Fruit fly (Drosophila melanogaster) whole organism, embryonic: ENCODE results near the gene Glut4EF.

Experiments
- Asciz ChIP-seq: fragments of 200-800 bp; sonication (Bioruptor generic); optimal IDR thresholded peaks from 2 replicates; lab custom pipeline; 2017; ENCODE audit warnings: missing biosample characterization, mild to moderate bottlenecking, missing genetic modification characterization, missing genetic modification reagents
- Atf3 ChIP-seq: fragments of 200-800 bp; sonication (Bioruptor generic); optimal IDR thresholded peaks from 3 replicates; lab custom pipeline; 2016; ENCODE audit warnings: missing biosample characterization, missing genetic modification characterization
- Awh ChIP-seq: fragments of 200-800 bp; sonication (Bioruptor generic); IDR thresholded peaks from 2 replicates; pipeline ENCODE4, ENCODE4 v1.3.6; 2022; ENCODE audit warnings: missing biosample characterization, missing genetic modification characterization
- Bgb ChIP-seq: fragments of 200-800 bp; sonication (Bioruptor generic); IDR thresholded peaks from 2 replicates; pipeline ENCODE4 v1.3.6; 2022; ENCODE audit warnings: missing biosample characterization, missing genetic modification characterization; ENCODE audit not compliant: partially characterized antibody
- Blimp-1 ChIP-seq: fragments of 200-800 bp; sonication (Bioruptor generic); optimal IDR thresholded peaks from 3 replicates; lab custom pipeline; 2018; ENCODE audit warnings: missing biosample characterization, missing genetic modification characterization, mild to moderate bottlenecking, moderate library complexity, missing genetic modification reagents
- CG10366 ChIP-seq: fragments of 200-800 bp; sonication (Bioruptor generic); IDR thresholded peaks from 2 replicates; pipeline ENCODE4 v1.3.6; 2022; ENCODE audit warnings: missing biosample characterization, missing genetic modification characterization
- CG11085 ChIP-seq: fragments of 200-800 bp; sonication (Bioruptor generic); IDR thresholded peaks from 2 replicates; pipeline ENCODE4 v1.3.6; 2022; ENCODE audit warnings: missing biosample characterization, missing genetic modification characterization
- CG12942 ChIP-seq: fragments of 200-800 bp; sonication (Bioruptor generic); optimal IDR thresholded peaks from 3 replicates; lab custom pipeline; 2016; ENCODE audit warnings: missing biosample characterization, missing genetic modification characterization
- CG13624 ChIP-seq: fragments of 200-800 bp; sonication (Bioruptor generic); optimal IDR thresholded peaks from 2 replicates; lab custom pipeline; 2016; ENCODE audit warnings: missing biosample characterization, missing genetic modification characterization
- CG14667 ChIP-seq: fragments of 200-800 bp; sonication (Bioruptor generic); IDR thresholded peaks from 2 replicates; pipeline ENCODE4 v1.3.6; 2022; ENCODE audit warnings: missing biosample characterization, missing genetic modification characterization
- CG1603 ChIP-seq: fragments of 200-800 bp; sonication (Bioruptor generic); optimal IDR thresholded peaks from 2 replicates; lab custom pipeline; 2019; ENCODE audit warnings: missing biosample characterization, mild to moderate bottlenecking, missing genetic modification characterization, moderate library complexity
- CG17361 ChIP-seq: fragments of 200-800 bp; sonication (Bioruptor generic); IDR thresholded peaks from 3 replicates; pipeline ENCODE4 v1.3.6; 2022; ENCODE audit warnings: missing biosample characterization, missing genetic modification characterization
- CG17912 ChIP-seq: fragments of 200-800 bp; sonication (Bioruptor generic); optimal IDR thresholded peaks from 2 replicates; lab custom pipeline; 2018; ENCODE audit warnings: missing biosample characterization, mild to moderate bottlenecking, missing genetic modification characterization
- CG18764 ChIP-seq: fragments of 200-800 bp; sonication (Bioruptor generic); optimal IDR thresholded peaks from 3 replicates; lab custom pipeline; 2016; ENCODE audit warnings: missing biosample characterization, missing genetic modification characterization
- CG2712 ChIP-seq: fragments of 200-800 bp; optimal IDR thresholded peaks from 3 replicates; lab custom pipeline; 2019; ENCODE audit warnings: missing biosample characterization, mild to moderate bottlenecking, missing genetic modification characterization, moderate library complexity
- CG2889 ChIP-seq: fragments of 200-800 bp; sonication (Bioruptor generic); IDR thresholded peaks from 3 replicates; pipeline ENCODE4 v1.3.6; 2022; ENCODE audit warnings: missing biosample characterization, missing genetic modification characterization
- CG34422 ChIP-seq: fragments of 200-800 bp; sonication (Bioruptor generic); IDR thresholded peaks from 3 replicates; pipeline ENCODE4 v1.3.6; 2022; ENCODE audit warnings: missing biosample characterization, missing genetic modification characterization
- CG8478 ChIP-seq: fragments of >200 bp; optimal IDR thresholded peaks from 2 replicates; lab custom pipeline; 2018
- CTCF ChIP-seq: fragments of 200-800 bp; sonication (Bioruptor generic); optimal IDR thresholded peaks from 2 replicates; lab custom pipeline; 2017; ENCODE audit warnings: missing biosample characterization, mild to moderate bottlenecking, missing genetic modification characterization, moderate library complexity
- Dfd ChIP-seq, 2 experiments: fragments of >200 bp; optimal IDR thresholded peaks; 2 replicates each; lab custom pipeline; 2017; ENCODE audit warnings: missing biosample characterization in 2 of 2, missing genetic modification characterization in 2 of 2
- GATAe ChIP-seq: fragments of 200-800 bp; sonication (Bioruptor generic); conservative IDR thresholded peaks from 2 replicates; pipeline ENCODE4 v1.3.6; 2022; ENCODE audit warnings: missing biosample characterization, missing genetic modification characterization
- HLHmδ ChIP-seq: fragments of 200-800 bp; sonication (Bioruptor generic); optimal IDR thresholded peaks from 2 replicates; lab custom pipeline; 2018; ENCODE audit warnings: missing biosample characterization, mild to moderate bottlenecking, missing genetic modification characterization, moderate library complexity
- Hand ChIP-seq: fragments of 200-800 bp; sonication (Bioruptor generic); optimal IDR thresholded peaks from 2 replicates; lab custom pipeline; 2017; ENCODE audit warnings: mild to moderate bottlenecking, missing biosample characterization, missing genetic modification reagents, missing genetic modification characterization
- Hr3 ChIP-seq: fragments of 200-800 bp; sonication (Bioruptor generic); optimal IDR thresholded peaks from 3 replicates; lab custom pipeline; 2016; ENCODE audit warnings: missing biosample characterization, missing genetic modification characterization
- Max ChIP-seq: fragments of 200-800 bp; sonication (Bioruptor generic); optimal IDR thresholded peaks from 2 replicates; lab custom pipeline; 2016; ENCODE audit warnings: missing biosample characterization, mild to moderate bottlenecking, missing genetic modification characterization
- NC2β ChIP-seq: fragments of 200-800 bp; sonication (Bioruptor generic); optimal IDR thresholded peaks from 2 replicates; lab custom pipeline; 2016; ENCODE audit warnings: missing biosample characterization, missing genetic modification characterization
- Rx ChIP-seq: fragments of 200-800 bp; sonication (Bioruptor generic); IDR thresholded peaks from 2 replicates; pipeline ENCODE4 v1.3.6; 2022; ENCODE audit warnings: missing biosample characterization, missing genetic modification characterization
- Sox102F ChIP-seq: fragments of 200-800 bp; sonication (Bioruptor generic); optimal IDR thresholded peaks from 2 replicates; lab custom pipeline; 2018; ENCODE audit warnings: missing biosample characterization, mild to moderate bottlenecking, missing genetic modification characterization, moderate library complexity
- Tbp ChIP-seq: fragments of >200 bp; optimal IDR thresholded peaks from 2 replicates; lab custom pipeline; 2018; ENCODE audit warnings: missing biosample characterization, missing genetic modification characterization
- Trl ChIP-seq, 3 experiments: fragments of >200 bp in 2 of 3; fragments of 200-800 bp in 1 of 3; sonication (Bioruptor generic) in 1 of 3; optimal IDR thresholded peaks; 2 replicates in 1 of 3; 3 replicates in 2 of 3; lab custom pipeline; 2016 to 2017; ENCODE audit warnings: missing biosample characterization in 1 of 3, missing genetic modification characterization in 1 of 3
- gt ChIP-seq: fragments of 200-800 bp; sonication (Bioruptor generic); IDR thresholded peaks from 2 replicates; pipeline ENCODE4 v1.3.6; 2022; ENCODE audit warnings: missing biosample characterization, missing genetic modification characterization
- h ChIP-seq: fragments of >200 bp; optimal IDR thresholded peaks from 2 replicates; lab custom pipeline; 2017
- hkb ChIP-seq, 2 experiments: fragments of 200-800 bp in 1 of 2; fragments of >200 bp in 1 of 2; sonication (Bioruptor generic) in 1 of 2; IDR thresholded peaks in 1 of 2; optimal IDR thresholded peaks in 1 of 2; 2 replicates each; pipeline versions ENCODE4 v1.3.6 to Lab custom; 2017 to 2022; ENCODE audit warnings: missing biosample characterization in 1 of 2, missing genetic modification characterization in 1 of 2
- jumu ChIP-seq: fragments of 200-800 bp; sonication (Bioruptor generic); optimal IDR thresholded peaks from 3 replicates; lab custom pipeline; 2016; ENCODE audit warnings: missing biosample characterization, missing genetic modification characterization
- kay ChIP-seq: fragments of 200-800 bp; sonication (Bioruptor generic); optimal IDR thresholded peaks from 2 replicates; lab custom pipeline; 2016; ENCODE audit warnings: missing biosample characterization, missing genetic modification characterization
- knrl ChIP-seq: fragments of 200-800 bp; sonication (Bioruptor generic); IDR thresholded peaks from 3 replicates; pipeline ENCODE4 v1.3.6; 2022; ENCODE audit warnings: missing biosample characterization, missing genetic modification characterization; ENCODE audit not compliant: partially characterized antibody
- lbe ChIP-seq: fragments of 200-800 bp; sonication (Bioruptor generic); optimal IDR thresholded peaks from 2 replicates; lab custom pipeline; 2016; ENCODE audit warnings: missing biosample characterization, mild to moderate bottlenecking, missing genetic modification characterization
- lola ChIP-seq, 3 experiments: fragments of >200 bp in 2 of 3; fragments of 200-800 bp in 1 of 3; sonication (Bioruptor generic) in 1 of 3; optimal IDR thresholded peaks; 2 replicates each; lab custom pipeline; 2017 to 2019; ENCODE audit warnings: missing biosample characterization in 3 of 3, missing genetic modification characterization in 3 of 3, mild to moderate bottlenecking in 1 of 3, moderate library complexity in 1 of 3
- peb ChIP-seq: fragments of 200-800 bp; sonication (Bioruptor generic); IDR thresholded peaks from 2 replicates; pipeline ENCODE4 v1.3.6; 2022; ENCODE audit warnings: missing biosample characterization, missing genetic modification characterization
- repo ChIP-seq: fragments of 200-800 bp; sonication (Bioruptor generic); optimal IDR thresholded peaks from 2 replicates; lab custom pipeline; 2016; ENCODE audit warnings: missing biosample characterization, missing genetic modification characterization
- row ChIP-seq: fragments of 200-800 bp; sonication (Bioruptor generic); IDR thresholded peaks from 3 replicates; pipeline ENCODE4 v1.3.6; 2022; ENCODE audit warnings: missing biosample characterization, missing genetic modification characterization
- sisA ChIP-seq: fragments of 200-800 bp; sonication (Bioruptor generic); IDR thresholded peaks from 2 replicates; pipeline ENCODE4 v1.3.6; 2022; ENCODE audit warnings: missing biosample characterization, missing genetic modification characterization
- slou ChIP-seq: fragments of 200-800 bp; sonication (Bioruptor generic); optimal IDR thresholded peaks from 3 replicates; lab custom pipeline; 2016; ENCODE audit warnings: missing biosample characterization, missing genetic modification characterization
- slp2 ChIP-seq: fragments of 200-800 bp; sonication (Bioruptor generic); optimal IDR thresholded peaks from 2 replicates; lab custom pipeline; 2016; ENCODE audit warnings: missing biosample characterization, missing genetic modification characterization
- stwl ChIP-seq: fragments of 200-800 bp; sonication (Bioruptor generic); optimal IDR thresholded peaks from 3 replicates; lab custom pipeline; 2018; ENCODE audit warnings: missing biosample characterization, mild to moderate bottlenecking, missing genetic modification characterization, moderate library complexity
- tio ChIP-seq: fragments of 200-800 bp; sonication (Bioruptor generic); optimal IDR thresholded peaks from 2 replicates; lab custom pipeline; 2017; ENCODE audit warnings: missing biosample characterization, missing genetic modification characterization, inconsistent platforms
- trem ChIP-seq: fragments of 200-800 bp; optimal IDR thresholded peaks from 3 replicates; lab custom pipeline; 2019; ENCODE audit warnings: missing biosample characterization, mild to moderate bottlenecking, missing genetic modification characterization, moderate library complexity
- tup ChIP-seq: fragments of 200-800 bp; sonication (Bioruptor generic); optimal IDR thresholded peaks from 2 replicates; lab custom pipeline; 2016; ENCODE audit warnings: missing biosample characterization, mild to moderate bottlenecking, missing genetic modification characterization, moderate library complexity
- vvl ChIP-seq: fragments of 200-800 bp; sonication (Bioruptor generic); IDR thresholded peaks from 2 replicates; pipeline ENCODE4 v1.3.6; 2022; ENCODE audit warnings: missing biosample characterization, missing genetic modification characterization
- zfh1 ChIP-seq: fragments of 200-800 bp; sonication (Bioruptor generic); IDR thresholded peaks from 3 replicates; pipeline ENCODE4 v1.3.6; 2022; ENCODE audit warnings: missing biosample characterization, missing genetic modification characterization

Glut4EF gene

DNA sequence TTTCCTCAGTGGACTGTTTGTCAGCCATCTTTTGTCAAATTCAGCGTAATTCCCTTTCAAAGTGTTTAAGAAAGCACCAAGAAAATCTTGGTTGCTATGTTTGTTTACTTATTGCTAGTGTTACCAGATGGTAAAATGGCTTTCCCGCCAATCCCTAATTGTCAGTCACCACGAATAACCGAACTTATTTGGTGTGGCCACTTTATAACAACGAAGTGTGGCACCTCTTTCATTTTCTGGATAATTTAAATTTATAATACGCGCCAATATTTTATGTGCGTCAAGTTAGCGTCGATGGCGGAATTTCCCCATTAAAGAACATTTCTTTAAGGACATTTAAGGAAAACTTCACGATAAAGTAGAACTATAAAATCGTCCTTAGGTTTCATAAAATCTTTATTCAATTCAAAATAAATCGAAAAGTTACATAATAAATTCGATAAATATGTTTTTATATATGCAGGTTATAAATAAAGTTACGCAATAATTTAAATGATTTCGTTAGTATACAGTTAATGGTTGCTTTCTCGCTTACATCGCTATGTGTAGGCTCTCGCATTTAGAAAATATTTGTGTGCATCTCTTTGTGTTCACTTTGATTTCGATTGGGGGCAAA lies 126.8 kb downstream of the Glut4EF start, which contains the start of gene CG5359 (continued):
- TF ChIP-seq CG18764 (GFP tag; lab: Kevin White, UChicago) (no peak), trem (peak; percentile 62), CG12942 (GFP tag; lab: Kevin White, UChicago) (no peak), GATAe (GFP tag; lab: Robert Waterston, UW) (no peak), repo (GFP tag; lab: Kevin White, UChicago) (no peak), Awh (GFP tag; lab: Robert Waterston, UW) (no peak), peb (no peak), lola (GFP tag; optimal IDR thresholded peaks at IDR 0.05; lab: Kevin White, UChicago) (no peak), Max (GFP tag; lab: Kevin White, UChicago) (no peak), sisA (GFP tag; lab: Robert Waterston, UW) (no peak), zfh1 (GFP tag; lab: Robert Waterston, UW) (no peak), CG14667 (GFP tag; lab: Robert Waterston, UW) (no peak), tio (no peak), knrl (GFP tag; lab: Robert Waterston, UW) (peak; percentile 32; the same call in 1 of the 3 replicates), CG17361 (GFP tag; lab: Robert Waterston, UW) (no peak), NC2β (GFP tag; lab: Kevin White, UChicago) (no peak), CG2712 (tag; lab: Kevin White, UChicago) (no peak), kay (GFP tag; lab: Kevin White, UChicago) (no peak), CG13624 (GFP tag; lab: Kevin White, UChicago) (no peak), hkb (optimal IDR thresholded peaks at IDR 0.05; lab: Kevin White, UChicago) (no peak), hkb (GFP tag; IDR thresholded peaks at IDR 0.05; lab: Robert Waterston, UW) (no peak), vvl (peak; percentile 30; the same call in 1 of the 2 replicates), h (no peak), stwl (tag; lab: Kevin White, UChicago) (peak; percentile 68), Rx (GFP tag; lab: Robert Waterston, UW) (no peak), lbe (GFP tag; lab: Kevin White, UChicago) (no peak), slp2 (no peak), HLHmδ (no peak), Bgb (GFP tag; lab: Robert Waterston, UW) (peak; percentile 53; the same call in 1 of the 2 replicates), CG11085 (GFP tag; lab: Robert Waterston, UW) (no peak), slou (GFP tag; lab: Kevin White, UChicago) (no peak), tup (GFP tag; lab: Kevin White, UChicago) (no peak), CG17912 (GFP tag; lab: Kevin White, UChicago) (no peak)

DNA sequence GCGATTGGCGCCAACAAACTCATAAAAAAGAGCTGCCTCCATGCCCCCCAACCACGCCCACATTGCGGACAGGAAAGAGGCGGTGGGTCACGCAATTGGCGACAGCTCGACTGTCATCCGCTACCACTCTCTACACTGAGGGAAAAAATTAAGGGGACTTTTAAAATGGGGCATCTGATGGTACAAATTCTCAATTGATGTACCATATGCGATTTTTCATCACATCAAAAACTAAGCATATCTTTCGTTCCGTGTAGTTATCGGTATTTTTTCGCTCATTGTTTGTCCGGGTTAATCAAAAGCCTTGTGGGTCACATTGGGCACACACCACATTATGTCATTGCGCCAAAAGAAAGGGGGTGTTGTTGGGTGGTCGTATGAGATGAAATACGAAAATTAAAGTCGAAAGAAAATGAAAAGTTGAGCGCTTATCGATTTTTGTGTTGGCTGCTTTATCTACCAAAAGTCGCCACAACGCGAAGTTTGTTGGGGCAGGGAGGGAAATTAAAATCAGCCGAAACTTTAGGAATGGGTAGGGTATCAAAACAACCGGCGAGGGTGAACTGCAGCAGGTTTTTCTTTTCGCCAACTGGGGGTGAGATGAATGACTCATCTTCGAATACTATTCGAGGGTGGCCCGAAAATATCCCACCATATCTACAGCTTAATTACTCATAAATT lies 149.7 kb downstream of the Glut4EF start:
- TF ChIP-seq CG10366 (GFP tag; lab: Robert Waterston, UW), result 0 out of 2 replicates have a peak, but pooled peaks have one; percentile 10
- no peak for TF ChIP-seq Asciz (GFP tag; lab: Kevin White, UChicago)
- no peak for TF ChIP-seq Sox102F (GFP tag; lab: Kevin White, UChicago)
- TF ChIP-seq CG8478 (lab: Kevin White, UChicago), result no peak
- no peak for TF ChIP-seq Dfd (GFP tag; optimal IDR thresholded peaks at IDR 0.05; lab: Kevin White, UChicago)
- TF ChIP-seq Atf3 (GFP tag; lab: Kevin White, UChicago), result peak; percentile 12
- TF ChIP-seq CG1603 (tag; lab: Kevin White, UChicago), result no peak
- no peak for TF ChIP-seq Tbp
- peak; percentile 71 for TF ChIP-seq row
- peak; percentile 5 for TF ChIP-seq Hr3 (GFP tag; lab: Kevin White, UChicago)
- no peak for TF ChIP-seq CG17912 (GFP tag; lab: Kevin White, UChicago)
- TF ChIP-seq jumu (GFP tag; lab: Kevin White, UChicago), result peak; percentile 24
- no peak for TF ChIP-seq Blimp-1
- TF ChIP-seq CG2889 (GFP tag; lab: Robert Waterston, UW), result 0 out of 3 replicates have a peak, but pooled peaks have one; percentile 34
- no peak for TF ChIP-seq CTCF
- TF ChIP-seq repo (GFP tag; lab: Kevin White, UChicago), result peak; percentile 26
- TF ChIP-seq Trl (optimal IDR thresholded peaks at IDR 0.05; lab: Kevin White, UChicago), result no peak
- peak; percentile 36 for TF ChIP-seq Trl (GFP tag; optimal IDR thresholded peaks at IDR 0.05; lab: Kevin White, UChicago)
- no peak for TF ChIP-seq CG34422 (GFP tag; lab: Robert Waterston, UW)
- peak; percentile 72 for TF ChIP-seq Hand (GFP tag; lab: Kevin White, UChicago)
- no peak for TF ChIP-seq trem
- TF ChIP-seq gt, result no peak
